Fruit fly (Drosophila melanogaster): Measurements from ENCODE around the gene CG45012.

Gene CG45012

DNA sequence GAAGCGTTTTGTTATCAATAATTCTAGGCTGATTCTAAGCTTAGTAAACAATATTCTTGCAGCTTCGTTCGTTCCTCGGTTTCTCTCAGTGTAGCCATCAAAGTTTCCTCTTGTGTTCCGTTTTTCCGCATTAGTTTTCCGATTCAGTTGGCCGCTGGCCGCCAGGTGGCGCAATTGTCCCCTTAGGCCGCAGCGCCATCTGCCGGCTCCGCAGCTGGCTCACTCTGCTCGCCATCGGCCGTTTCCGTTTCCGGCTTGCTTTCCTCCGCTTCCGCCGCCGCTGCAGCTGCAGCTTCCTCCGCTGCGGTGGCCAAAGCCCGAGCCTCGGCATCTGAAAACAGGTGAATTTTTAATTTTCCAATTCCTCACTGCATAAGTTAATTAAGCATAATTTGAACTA, 18.0 kb upstream of the CG45012 start (continued):
- peak; percentile 98 for TF ChIP-seq chm (GFP tag; IDR thresholded peaks at IDR 0.05)
- peak; percentile 99 for TF ChIP-seq Ets97D (GFP tag; optimal IDR thresholded peaks at IDR 0.05)
- no peak for TF ChIP-seq lbe (GFP tag; optimal IDR thresholded peaks at IDR 0.05)
- no peak; the same call in 1 of the 2 replicates for TF ChIP-seq dimm (GFP tag; IDR thresholded peaks at IDR 0.05)
- TF ChIP-seq CrebB (tag; optimal IDR thresholded peaks at IDR 0.05), result peak; percentile 89
- peak; percentile 95 for TF ChIP-seq az2 (GFP tag; optimal IDR thresholded peaks at IDR 0.05)
- TF ChIP-seq slbo (GFP tag; IDR thresholded peaks at IDR 0.05), result peak; percentile 82
- TF ChIP-seq CG14014 (GFP tag; IDR thresholded peaks at IDR 0.05), result peak; percentile 83
- peak; percentile 92 for TF ChIP-seq CG6654 (GFP tag; optimal IDR thresholded peaks at IDR 0.05)
- TF ChIP-seq CG5953 (GFP tag; IDR thresholded peaks at IDR 0.05), result peak; percentile 96
- TF ChIP-seq CG10462 (GFP tag; optimal IDR thresholded peaks at IDR 0.05), result peak; percentile 89
- peak in 1 of 2 experiments; percentile 54 for TF ChIP-seq eve (GFP tag; optimal IDR thresholded peaks at IDR 0.05)
- peak; percentile 88 for TF ChIP-seq trh (GFP tag; optimal IDR thresholded peaks at IDR 0.05)
- peak; percentile 66 for TF ChIP-seq CG12769 (tag; optimal IDR thresholded peaks at IDR 0.05)
- TF ChIP-seq Hr39 (optimal IDR thresholded peaks at IDR 0.05), result no peak
- peak; percentile 93 for TF ChIP-seq NfI (GFP tag; optimal IDR thresholded peaks at IDR 0.05)
- no peak for TF ChIP-seq ato (GFP tag; IDR thresholded peaks at IDR 0.05; ENCODE audit: partially characterized antibody)
- peak; percentile 96 for TF ChIP-seq CG31441 (GFP tag; IDR thresholded peaks at IDR 0.05)
- TF ChIP-seq CG2120 (GFP tag; optimal IDR thresholded peaks at IDR 0.05), result peak; percentile 43
- peak; percentile 68 for TF ChIP-seq CG10321 (GFP tag; IDR thresholded peaks at IDR 0.05)
- TF ChIP-seq CG30020 (tag; optimal IDR thresholded peaks at IDR 0.05), result peak; percentile 48
- TF ChIP-seq CG4404 (GFP tag; IDR thresholded peaks at IDR 0.05), result peak; percentile 76
- peak; percentile 86 for TF ChIP-seq gt (GFP tag; IDR thresholded peaks at IDR 0.05)
- peak; percentile 94 for TF ChIP-seq CTCF (GFP tag; optimal IDR thresholded peaks at IDR 0.05)
- TF ChIP-seq CG17612 (GFP tag; IDR thresholded peaks at IDR 0.05), result peak; percentile 77
- peak; percentile 30 for TF ChIP-seq exex (tag; optimal IDR thresholded peaks at IDR 0.05)
- peak; percentile 93 for TF ChIP-seq chn (GFP tag; optimal IDR thresholded peaks at IDR 0.05)
- TF ChIP-seq nmo (GFP tag; optimal IDR thresholded peaks at IDR 0.05), result peak; percentile 90
- peak; percentile 78 for TF ChIP-seq CG6175 (GFP tag; IDR thresholded peaks at IDR 0.05)
- TF ChIP-seq pfk (GFP tag; optimal IDR thresholded peaks at IDR 0.05), result peak; percentile 83
- peak; percentile 66; the same call in 2 of the 3 replicates for TF ChIP-seq Opbp (GFP tag; IDR thresholded peaks at IDR 0.05; ENCODE audit: partially characterized antibody)
- peak; percentile 87 for TF ChIP-seq CG16779 (GFP tag; IDR thresholded peaks at IDR 0.05)
- peak; percentile 96 for TF ChIP-seq CG11456 (GFP tag; IDR thresholded peaks at IDR 0.05)
- TF ChIP-seq E2f2 (GFP tag; IDR thresholded peaks at IDR 0.05), result peak; percentile 62
- TF ChIP-seq CG2129 (GFP tag; IDR thresholded peaks at IDR 0.05; ENCODE audit: partially characterized antibody), result no peak
- peak; percentile 74 for TF ChIP-seq tgo (GFP tag; IDR thresholded peaks at IDR 0.05)
- peak; percentile 96 for TF ChIP-seq repo (GFP tag; optimal IDR thresholded peaks at IDR 0.05)
- peak; percentile 92 for TF ChIP-seq CG8290 (GFP tag; optimal IDR thresholded peaks at IDR 0.05)
- peak; percentile 91 to 98 for TF ChIP-seq CG8290 (tag; optimal IDR thresholded peaks at IDR 0.05)
- TF ChIP-seq Sry-β (GFP tag; optimal IDR thresholded peaks at IDR 0.05), result peak; percentile 77
- TF ChIP-seq dysf (GFP tag; IDR thresholded peaks at IDR 0.05), result peak; percentile 86
- peak; percentile 88 for TF ChIP-seq CG6689 (GFP tag; IDR thresholded peaks at IDR 0.05)
- TF ChIP-seq gro (GFP tag; optimal IDR thresholded peaks at IDR 0.05), result peak; percentile 74
- TF ChIP-seq CG12391 (tag; optimal IDR thresholded peaks at IDR 0.05), result peak; percentile 83
- no peak; the same call in 1 of the 2 replicates for TF ChIP-seq dan (GFP tag; IDR thresholded peaks at IDR 0.05)
- peak; percentile 95 for TF ChIP-seq CG3407 (GFP tag; optimal IDR thresholded peaks at IDR 0.05)
- peak; percentile 99 for TF ChIP-seq Ets65A (GFP tag)
- TF ChIP-seq cas (GFP tag; IDR thresholded peaks at IDR 0.05), result peak; percentile 67
- TF ChIP-seq HHEX (GFP tag; optimal IDR thresholded peaks at IDR 0.05), result peak; percentile 97
- peak; percentile 97 for TF ChIP-seq NC2α (GFP tag; optimal IDR thresholded peaks at IDR 0.05)
- peak in 1 of 2 experiments; percentile 83 for TF ChIP-seq insv (GFP tag; optimal IDR thresholded peaks at IDR 0.05)
- TF ChIP-seq ftz-f1 (GFP tag; optimal IDR thresholded peaks at IDR 0.05), result peak; percentile 80
- no peak for TF ChIP-seq tna (GFP tag; IDR thresholded peaks at IDR 0.05; ENCODE audit: partially characterized antibody)

Measured in whole organism, embryonic.